Fruit fly (Drosophila melanogaster) whole organism, embryonic: ENCODE data around the gene CG14352.

Source experiments
- Adf1 ChIP-seq: fragments of 200-800 bp; sonication (Bioruptor generic); IDR thresholded peaks from 2 replicates; pipeline ENCODE4 v1.3.6; 2022; ENCODE audit warnings: missing biosample characterization, missing genetic modification characterization
- B-H1 ChIP-seq: fragments of 200-800 bp; sonication (Bioruptor generic); IDR thresholded peaks from 3 replicates; pipeline ENCODE4 v1.3.6; 2022; ENCODE audit warnings: missing biosample characterization, missing genetic modification characterization
- BEAF-32 ChIP-seq: fragments of 200-800 bp; sonication (Bioruptor generic); optimal IDR thresholded peaks from 3 replicates; lab custom pipeline; 2017; ENCODE audit warnings: missing biosample characterization, missing genetic modification characterization, mild to moderate bottlenecking, moderate library complexity, missing genetic modification reagents
- CG10274 ChIP-seq: fragments of 200-800 bp; sonication (Bioruptor generic); optimal IDR thresholded peaks from 3 replicates; lab custom pipeline; 2017; ENCODE audit warnings: missing biosample characterization, mild to moderate bottlenecking, missing genetic modification characterization
- CG10543 ChIP-seq: fragments of 200-800 bp; sonication (Bioruptor generic); optimal IDR thresholded peaks from 3 replicates; lab custom pipeline; 2017; ENCODE audit warnings: missing biosample characterization, mild to moderate bottlenecking, missing genetic modification characterization, moderate library complexity
- CG10654 ChIP-seq: fragments of 200-800 bp; sonication (Bioruptor generic); optimal IDR thresholded peaks from 2 replicates; lab custom pipeline; 2016; ENCODE audit warnings: missing biosample characterization, missing genetic modification characterization
- CG13287 ChIP-seq: fragments of 200-800 bp; sonication (Bioruptor generic); IDR thresholded peaks from 2 replicates; pipeline ENCODE4 v1.3.6; 2022; ENCODE audit warnings: missing biosample characterization, missing genetic modification characterization; ENCODE audit not compliant: partially characterized antibody
- CG13296 ChIP-seq: fragments of 200-800 bp; sonication (Bioruptor generic); optimal IDR thresholded peaks from 3 replicates; lab custom pipeline; 2018; ENCODE audit warnings: missing biosample characterization, mild to moderate bottlenecking, missing genetic modification characterization
- CG14050 ChIP-seq: fragments of 200-800 bp; sonication (Bioruptor generic); IDR thresholded peaks from 3 replicates; pipeline ENCODE4 v1.3.6; 2022; ENCODE audit warnings: missing biosample characterization, missing genetic modification characterization
- CG15011 ChIP-seq: fragments of 200-800 bp; sonication (Bioruptor generic); optimal IDR thresholded peaks from 3 replicates; lab custom pipeline; 2018; ENCODE audit warnings: missing biosample characterization, mild to moderate bottlenecking, missing genetic modification characterization
- CG15269 ChIP-seq: fragments of 200-800 bp; sonication (Bioruptor generic); optimal IDR thresholded peaks from 2 replicates; lab custom pipeline; 2018; ENCODE audit warnings: missing biosample characterization, mild to moderate bottlenecking, missing genetic modification characterization, moderate library complexity
- CG16815 ChIP-seq: fragments of 200-800 bp; sonication (Bioruptor generic); optimal IDR thresholded peaks from 3 replicates; lab custom pipeline; 2017; ENCODE audit warnings: missing biosample characterization, mild to moderate bottlenecking, missing genetic modification characterization
- CG18764 ChIP-seq: fragments of 200-800 bp; sonication (Bioruptor generic); optimal IDR thresholded peaks from 3 replicates; lab custom pipeline; 2016; ENCODE audit warnings: missing biosample characterization, missing genetic modification characterization
- CG2120 ChIP-seq: fragments of 200-800 bp; sonication (Bioruptor generic); optimal IDR thresholded peaks from 3 replicates; lab custom pipeline; 2016; ENCODE audit warnings: missing biosample characterization, missing genetic modification characterization
- CG30403 ChIP-seq: fragments of 200-800 bp; sonication (Bioruptor generic); optimal IDR thresholded peaks from 3 replicates; lab custom pipeline; 2016; ENCODE audit warnings: missing biosample characterization, missing genetic modification characterization
- CG34224 ChIP-seq: fragments of 200-800 bp; sonication (Bioruptor generic); IDR thresholded peaks from 3 replicates; pipeline ENCODE4 v1.3.6; 2022; ENCODE audit warnings: missing biosample characterization, missing genetic modification characterization; ENCODE audit not compliant: partially characterized antibody
- CG3726 ChIP-seq: fragments of 200-800 bp; sonication (Bioruptor generic); IDR thresholded peaks from 3 replicates; pipeline ENCODE4, ENCODE4 v1.3.6; 2022; ENCODE audit warnings: missing biosample characterization, missing genetic modification characterization
- CG4707 ChIP-seq: fragments of 200-800 bp; sonication (Bioruptor generic); optimal IDR thresholded peaks from 2 replicates; lab custom pipeline; 2018; ENCODE audit warnings: missing biosample characterization, mild to moderate bottlenecking, missing genetic modification characterization, moderate library complexity
- CG4820 ChIP-seq: fragments of 200-800 bp; sonication (Bioruptor generic); optimal IDR thresholded peaks from 3 replicates; lab custom pipeline; 2016; ENCODE audit warnings: missing biosample characterization, missing genetic modification characterization
- CG5245 ChIP-seq: fragments of 200-800 bp; sonication (Bioruptor generic); optimal IDR thresholded peaks from 3 replicates; lab custom pipeline; 2016; ENCODE audit warnings: missing biosample characterization, missing genetic modification characterization
- CG6683 ChIP-seq: fragments of 200-800 bp; sonication (Bioruptor generic); optimal IDR thresholded peaks from 2 replicates; lab custom pipeline; 2017; ENCODE audit warnings: missing biosample characterization, mild to moderate bottlenecking, missing genetic modification characterization, missing genetic modification reagents
- CG7745 ChIP-seq: fragments of 200-800 bp; sonication (Bioruptor generic); optimal IDR thresholded peaks from 2 replicates; lab custom pipeline; 2018; ENCODE audit warnings: missing biosample characterization, mild to moderate bottlenecking, missing genetic modification characterization, moderate library complexity
- CG9437 ChIP-seq: fragments of 200-800 bp; sonication (Bioruptor generic); optimal IDR thresholded peaks from 2 replicates; lab custom pipeline; 2018; ENCODE audit warnings: missing biosample characterization, mild to moderate bottlenecking, missing genetic modification characterization
- D19B ChIP-seq: fragments of 200-800 bp; sonication (Bioruptor generic); optimal IDR thresholded peaks from 2 replicates; lab custom pipeline; 2017; ENCODE audit warnings: missing biosample characterization, mild to moderate bottlenecking, missing genetic modification characterization
- Dek ChIP-seq: fragments of 200-800 bp; sonication (Bioruptor generic); optimal IDR thresholded peaks from 3 replicates; lab custom pipeline; 2019; ENCODE audit warnings: missing biosample characterization, mild to moderate bottlenecking, missing genetic modification characterization, moderate library complexity
- HLH3B ChIP-seq: fragments of 200-800 bp; sonication (Bioruptor generic); IDR thresholded peaks from 2 replicates; pipeline ENCODE4 v1.3.6; 2022; ENCODE audit warnings: missing biosample characterization, missing genetic modification characterization
- HmgD ChIP-seq: fragments of 200-800 bp; sonication (Bioruptor generic); optimal IDR thresholded peaks from 3 replicates; lab custom pipeline; 2016; ENCODE audit warnings: missing biosample characterization, missing genetic modification characterization
- Hmx ChIP-seq: fragments of 200-800 bp; sonication (Bioruptor generic); optimal IDR thresholded peaks from 2 replicates; lab custom pipeline; 2016; ENCODE audit warnings: missing biosample characterization, missing genetic modification characterization
- Med ChIP-seq: fragments of 200-800 bp; sonication (Bioruptor generic); peaks from one replicate; lab custom pipeline; 2016; ENCODE audit warnings: missing biosample characterization, missing genetic modification characterization, mild to moderate bottlenecking, inconsistent platforms, moderate library complexity
- Ptx1 ChIP-seq: fragments of 200-800 bp; sonication (Bioruptor generic); IDR thresholded peaks from 2 replicates; pipeline ENCODE4 v1.3.6; 2022; ENCODE audit warnings: missing biosample characterization, missing genetic modification characterization
- Sin3A ChIP-seq: fragments of >200 bp; optimal IDR thresholded peaks from 2 replicates; lab custom pipeline; 2018
- Sry-β ChIP-seq: fragments of 200-800 bp; sonication (Bioruptor generic); optimal IDR thresholded peaks from 2 replicates; lab custom pipeline; 2018; ENCODE audit warnings: missing biosample characterization, mild to moderate bottlenecking, missing genetic modification characterization, moderate library complexity
- bcd ChIP-seq: fragments of 200-800 bp; sonication (Bioruptor generic); optimal IDR thresholded peaks from 2 replicates; lab custom pipeline; 2017; ENCODE audit warnings: missing biosample characterization, mild to moderate bottlenecking, missing genetic modification characterization
- br ChIP-seq: fragments of >200 bp; optimal IDR thresholded peaks from 2 replicates; lab custom pipeline; 2017
- bsh ChIP-seq, 2 experiments: fragments of 200-800 bp; sonication (Bioruptor generic); optimal IDR thresholded peaks; 2 replicates each; lab custom pipeline; 2017 to 2018; ENCODE audit warnings: mild to moderate bottlenecking in 2 of 2, missing biosample characterization in 2 of 2, missing genetic modification characterization in 2 of 2, moderate library complexity in 1 of 2
- cad ChIP-seq: fragments of >200 bp; optimal IDR thresholded peaks from 2 replicates; lab custom pipeline; 2017; ENCODE audit warnings: missing biosample characterization, missing genetic modification characterization
- caup ChIP-seq: fragments of 200-800 bp; sonication (Bioruptor generic); optimal IDR thresholded peaks from 3 replicates; lab custom pipeline; 2017; ENCODE audit warnings: missing biosample characterization, mild to moderate bottlenecking, missing genetic modification characterization, moderate library complexity; ENCODE audit not compliant: severe bottlenecking
- ci ChIP-seq: fragments of 200-800 bp; sonication (Bioruptor generic); IDR thresholded peaks from 3 replicates; pipeline ENCODE4 v1.3.6; 2022; ENCODE audit warnings: missing biosample characterization, missing genetic modification characterization
- gcm ChIP-seq: fragments of 200-800 bp; sonication (Bioruptor generic); optimal IDR thresholded peaks from 2 replicates; lab custom pipeline; 2019; ENCODE audit warnings: missing biosample characterization, mild to moderate bottlenecking, missing genetic modification characterization, moderate library complexity
- gem ChIP-seq: fragments of 200-800 bp; sonication (Bioruptor generic); optimal IDR thresholded peaks from 2 replicates; lab custom pipeline; 2019; ENCODE audit warnings: missing biosample characterization, mild to moderate bottlenecking, missing genetic modification characterization, moderate library complexity
- gfzf ChIP-seq: fragments of 200-800 bp; sonication (Bioruptor generic); optimal IDR thresholded peaks from 2 replicates; lab custom pipeline; 2016; ENCODE audit warnings: missing biosample characterization, mild to moderate bottlenecking, missing genetic modification characterization, moderate library complexity
- ind ChIP-seq: fragments of 200-800 bp; sonication (Bioruptor generic); optimal IDR thresholded peaks from 3 replicates; lab custom pipeline; 2016; ENCODE audit warnings: missing biosample characterization, missing genetic modification characterization
- lola ChIP-seq, 3 experiments: fragments of >200 bp in 2 of 3; fragments of 200-800 bp in 1 of 3; sonication (Bioruptor generic) in 1 of 3; optimal IDR thresholded peaks; 2 replicates each; lab custom pipeline; 2017 to 2019; ENCODE audit warnings: missing biosample characterization in 3 of 3, missing genetic modification characterization in 3 of 3, mild to moderate bottlenecking in 1 of 3, moderate library complexity in 1 of 3
- mam ChIP-seq: fragments of 200-800 bp; sonication (Bioruptor generic); optimal IDR thresholded peaks from 3 replicates; lab custom pipeline; 2016; ENCODE audit warnings: missing biosample characterization, missing genetic modification characterization
- mirr ChIP-seq: fragments of 200-800 bp; sonication (Bioruptor generic); optimal IDR thresholded peaks from 3 replicates; lab custom pipeline; 2018; ENCODE audit warnings: missing biosample characterization, mild to moderate bottlenecking, missing genetic modification characterization
- row ChIP-seq: fragments of 200-800 bp; sonication (Bioruptor generic); IDR thresholded peaks from 3 replicates; pipeline ENCODE4 v1.3.6; 2022; ENCODE audit warnings: missing biosample characterization, missing genetic modification characterization
- sim ChIP-seq: fragments of 200-800 bp; sonication (Bioruptor generic); IDR thresholded peaks from 2 replicates; pipeline ENCODE4 v1.3.6; 2022; ENCODE audit warnings: missing biosample characterization, missing genetic modification characterization
- sna ChIP-seq: fragments of 200-800 bp; sonication (Bioruptor generic); IDR thresholded peaks from 2 replicates; pipeline ENCODE4 v1.3.6; 2022; ENCODE audit warnings: missing biosample characterization, missing genetic modification characterization; ENCODE audit not compliant: partially characterized antibody
- tap ChIP-seq: fragments of 200-800 bp; optimal IDR thresholded peaks from 3 replicates; lab custom pipeline; 2019; ENCODE audit warnings: missing biosample characterization, mild to moderate bottlenecking, missing genetic modification characterization, moderate library complexity
- tll ChIP-seq, 2 experiments: fragments of 200-800 bp in 1 of 2; fragments of >200 bp in 1 of 2; sonication (Bioruptor generic) in 1 of 2; optimal IDR thresholded peaks; 2 replicates each; lab custom pipeline; 2017 to 2019; ENCODE audit warnings: missing biosample characterization in 2 of 2, missing genetic modification characterization in 2 of 2, mild to moderate bottlenecking in 1 of 2, moderate library complexity in 1 of 2
- zfh2 ChIP-seq: fragments of 200-800 bp; sonication (Bioruptor generic); optimal IDR thresholded peaks from 2 replicates; lab custom pipeline; 2016; ENCODE audit warnings: missing biosample characterization, missing genetic modification characterization

Gene CG14352

DNA sequence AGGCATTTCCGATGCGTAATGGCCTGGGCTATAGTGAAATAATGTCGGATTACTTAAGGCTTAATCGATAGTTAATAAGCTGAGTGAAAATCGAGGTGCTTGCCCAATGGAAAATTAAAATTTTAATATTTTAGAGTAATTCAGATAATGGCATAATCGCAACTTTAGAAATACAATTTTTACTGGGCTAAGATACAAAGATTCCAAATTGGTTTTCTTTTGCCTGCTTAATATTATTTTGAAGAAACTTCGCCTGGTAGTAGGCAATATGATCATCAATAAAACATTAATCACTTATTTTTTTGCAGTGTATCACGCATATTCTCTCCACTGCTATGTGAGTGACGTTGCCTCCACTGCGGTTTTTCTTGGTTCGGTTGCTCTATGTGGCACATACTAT is 8.0 kb downstream of the CG14352 start (continued):
- no peak for TF ChIP-seq tll (GFP tag; optimal IDR thresholded peaks at IDR 0.05; lab: Kevin White, UChicago)
- TF ChIP-seq caup (GFP tag; lab: Kevin White, UChicago), result no peak
- TF ChIP-seq CG16815 (GFP tag; lab: Kevin White, UChicago), result no peak
- no peak for TF ChIP-seq gcm (GFP tag; lab: Kevin White, UChicago)
- TF ChIP-seq BEAF-32 (GFP tag; lab: Kevin White, UChicago), result no peak
- TF ChIP-seq D19B (GFP tag; lab: Kevin White, UChicago), result peak; percentile 47
- TF ChIP-seq CG18764 (GFP tag; lab: Kevin White, UChicago), result no peak
- peak; percentile 61 for TF ChIP-seq CG2120
- TF ChIP-seq mirr (GFP tag; lab: Kevin White, UChicago), result no peak
- no peak for TF ChIP-seq br (lab: Kevin White, UChicago)
- TF ChIP-seq CG30403 (GFP tag; lab: Kevin White, UChicago), result peak; percentile 41
- no peak for TF ChIP-seq CG10543
- TF ChIP-seq Adf1 (GFP tag; lab: Robert Waterston, UW), result no peak
- TF ChIP-seq HmgD (GFP tag; lab: Kevin White, UChicago), result no peak
- no peak for TF ChIP-seq B-H1 (GFP tag; lab: Robert Waterston, UW)
- no peak for TF ChIP-seq Sry-β (GFP tag; lab: Kevin White, UChicago)
- no peak for TF ChIP-seq gfzf (GFP tag; lab: Kevin White, UChicago)
- no peak for TF ChIP-seq CG10274 (GFP tag; lab: Kevin White, UChicago)
- TF ChIP-seq CG5245 (GFP tag; lab: Kevin White, UChicago), result no peak
- TF ChIP-seq mam (GFP tag; lab: Kevin White, UChicago), result no peak
- TF ChIP-seq Dek, result no peak
- peak; percentile 3 for TF ChIP-seq CG6683 (GFP tag; lab: Kevin White, UChicago)
- no peak for TF ChIP-seq zfh2 (GFP tag; lab: Kevin White, UChicago)
- 0 out of 3 replicates have a peak, but pooled peaks have one; percentile 28 for TF ChIP-seq ci
- TF ChIP-seq CG10654 (GFP tag; lab: Kevin White, UChicago), result no peak
- TF ChIP-seq CG15269, result peak; percentile 55
- TF ChIP-seq CG4820 (GFP tag; lab: Kevin White, UChicago), result no peak
- TF ChIP-seq bsh (GFP tag; optimal IDR thresholded peaks at IDR 0.05; lab: Kevin White, UChicago), result no peak
- TF ChIP-seq CG15011 (GFP tag; lab: Kevin White, UChicago), result peak; percentile 54
- no peak for TF ChIP-seq sim
- TF ChIP-seq CG9437 (GFP tag; lab: Kevin White, UChicago), result peak; percentile 40
- TF ChIP-seq row, result peak; percentile 45; the same call in 1 of the 3 replicates
- no peak for TF ChIP-seq CG34224 (GFP tag; lab: Robert Waterston, UW)
- TF ChIP-seq gem, result peak; percentile 72
- no peak for TF ChIP-seq Sin3A (lab: Kevin White, UChicago)
- TF ChIP-seq tap (tag; lab: Kevin White, UChicago), result peak; percentile 12
- no peak for TF ChIP-seq lola (GFP tag; optimal IDR thresholded peaks at IDR 0.05; lab: Kevin White, UChicago)
- TF ChIP-seq Ptx1, result peak; percentile 25; the same call in 1 of the 2 replicates
- TF ChIP-seq CG13287 (GFP tag; lab: Robert Waterston, UW), result no peak
- TF ChIP-seq ind (GFP tag; lab: Kevin White, UChicago), result peak; percentile 33
- TF ChIP-seq CG14050 (GFP tag; lab: Robert Waterston, UW), result no peak
- no peak for TF ChIP-seq CG7745
- TF ChIP-seq bcd (GFP tag; lab: Kevin White, UChicago), result peak; percentile 42
- TF ChIP-seq cad (GFP tag; lab: Kevin White, UChicago), result no peak
- no peak for TF ChIP-seq Hmx (GFP tag; lab: Kevin White, UChicago)
- TF ChIP-seq sna (GFP tag; lab: Robert Waterston, UW), result no peak
- TF ChIP-seq Med (GFP tag; lab: Kevin White, UChicago), result peak; percentile 58
- peak; percentile 37 for TF ChIP-seq CG13296 (GFP tag; lab: Kevin White, UChicago)
- TF ChIP-seq CG3726 (GFP tag; lab: Robert Waterston, UW), result no peak
- no peak for TF ChIP-seq CG4707 (GFP tag; lab: Kevin White, UChicago)
- no peak for TF ChIP-seq HLH3B
